Worm (Caenorhabditis elegans) whole organism, mixed stage, embryonic: Measurements from ENCODE around the gene R01H10.4.

Source experiments
- blmp-1 ChIP-seq: fragments of 150-350 bp; optimal IDR thresholded peaks from 2 replicates; lab custom pipeline; 2014; ENCODE audit warnings: missing biosample characterization, missing genetic modification characterization
- elt-1 ChIP-seq: sonication (generic microtip); optimal IDR thresholded peaks from 2 replicates; lab custom pipeline; 2017; ENCODE audit warnings: missing genetic modification characterization, mild to moderate bottlenecking, missing compliant biosample characterization, antibody characterized with exemption, moderate library complexity, borderline replicate concordance; ENCODE audit not compliant: insufficient read depth
- lin-13 ChIP-seq: fragments of 150-350 bp; optimal IDR thresholded peaks from 2 replicates; lab custom pipeline; 2014; ENCODE audit warnings: missing biosample characterization, missing genetic modification characterization
- lin-32 ChIP-seq: fragments of 200-800 bp; sonication (Bioruptor generic); optimal IDR thresholded peaks from 2 replicates; lab custom pipeline; 2018; ENCODE audit warnings: mild to moderate bottlenecking, missing genetic modification characterization, missing compliant biosample characterization
- lsy-2 ChIP-seq: fragments of 150-350 bp; optimal IDR thresholded peaks from 2 replicates; lab custom pipeline; 2014; ENCODE audit warnings: missing biosample characterization, missing genetic modification characterization
- mep-1 ChIP-seq: fragments of 150-350 bp; optimal IDR thresholded peaks from 2 replicates; lab custom pipeline; 2017; ENCODE audit warnings: missing biosample characterization, missing genetic modification reagents, missing genetic modification characterization, inconsistent platforms
- nhr-12 ChIP-seq: fragments of 150-350 bp; optimal IDR thresholded peaks from 2 replicates; lab custom pipeline; 2014; ENCODE audit warnings: missing biosample characterization, missing genetic modification characterization
- nhr-76 ChIP-seq: sonication (generic microtip); optimal IDR thresholded peaks from 2 replicates; lab custom pipeline; 2017; ENCODE audit warnings: missing biosample characterization, missing genetic modification characterization
- pha-4 ChIP-seq: fragments of 150-350 bp; optimal IDR thresholded peaks from 2 replicates; lab custom pipeline; 2018; ENCODE audit warnings: missing biosample characterization, missing genetic modification reagents, missing genetic modification characterization
- snpc-4 ChIP-seq: fragments of 150-350 bp; optimal IDR thresholded peaks from 2 replicates; lab custom pipeline; 2014; ENCODE audit warnings: missing biosample characterization, missing genetic modification characterization
- sptf-1 ChIP-seq: sonication (generic microtip); optimal IDR thresholded peaks from 2 replicates; lab custom pipeline; 2017; ENCODE audit warnings: mild to moderate bottlenecking, missing genetic modification characterization, moderate library complexity, missing compliant biosample characterization
- unc-39 ChIP-seq: fragments of 150-350 bp; optimal IDR thresholded peaks from 2 replicates; lab custom pipeline; 2014; ENCODE audit warnings: missing biosample characterization, missing genetic modification characterization
- unc-62 ChIP-seq: fragments of 150-350 bp; optimal IDR thresholded peaks from 2 replicates; lab custom pipeline; 2014; ENCODE audit warnings: missing biosample characterization, missing genetic modification reagents, missing genetic modification characterization
- ztf-11 ChIP-seq: fragments of 150-350 bp; optimal IDR thresholded peaks from 2 replicates; lab custom pipeline; 2014; ENCODE audit warnings: missing biosample characterization, missing genetic modification characterization

DNA sequence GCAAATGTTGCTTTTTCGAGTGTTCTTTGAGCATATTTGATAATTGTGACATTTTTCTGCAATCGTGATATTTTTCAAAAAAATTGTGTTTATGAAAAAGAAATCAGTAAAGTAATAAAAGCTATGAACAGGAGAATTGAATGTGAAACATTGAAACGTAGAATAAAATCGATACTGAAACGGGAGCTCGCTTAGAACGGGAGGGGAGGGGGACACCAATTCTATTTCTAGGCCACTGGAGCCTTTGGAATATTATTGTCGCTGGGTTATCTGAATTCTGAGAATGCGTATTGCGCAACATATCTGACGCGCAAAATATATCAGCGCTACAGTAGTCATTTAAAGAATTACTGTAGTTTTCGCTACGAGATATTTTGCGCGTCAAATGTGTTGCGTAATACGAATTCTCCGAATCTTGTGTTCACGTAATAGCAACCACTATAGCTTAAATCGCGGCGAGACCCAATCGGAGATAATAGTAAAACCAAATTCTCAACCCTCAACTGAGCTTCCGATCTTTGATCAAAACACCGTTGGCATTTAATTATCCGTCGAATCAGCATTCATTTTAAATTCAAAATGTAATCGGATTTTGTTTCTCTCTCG, 42.6 kb upstream of the R01H10.4 start, which contains the start of the genes blos-1 and best-18:
- no peak for TF ChIP-seq unc-62 (GFP tag; lab: Kevin White, UChicago)
- TF ChIP-seq unc-39: no peak
- no peak for TF ChIP-seq nhr-12 (tag; lab: Kevin White, UChicago)
- TF ChIP-seq blmp-1: no peak
- TF ChIP-seq pha-4 (tag; lab: Kevin White, UChicago): no peak
- TF ChIP-seq lin-13: no peak
- TF ChIP-seq mep-1 (tag; lab: Kevin White, UChicago): no peak
- TF ChIP-seq sptf-1 (tag; lab: Kevin White, UChicago): no peak
- TF ChIP-seq nhr-76 (tag; lab: Kevin White, UChicago): no peak
- no peak for TF ChIP-seq elt-1 (tag; lab: Kevin White, UChicago)
- TF ChIP-seq snpc-4: no peak
- peak; percentile 2 for TF ChIP-seq lsy-2 (tag; lab: Kevin White, UChicago)
- no peak for TF ChIP-seq ztf-11 (tag; lab: Kevin White, UChicago)
- TF ChIP-seq lin-32 (GFP tag; lab: Kevin White, UChicago): no peak
